Fruit fly (Drosophila melanogaster): ENCODE data around the gene Vti1a.

The Vti1a gene

DNA sequence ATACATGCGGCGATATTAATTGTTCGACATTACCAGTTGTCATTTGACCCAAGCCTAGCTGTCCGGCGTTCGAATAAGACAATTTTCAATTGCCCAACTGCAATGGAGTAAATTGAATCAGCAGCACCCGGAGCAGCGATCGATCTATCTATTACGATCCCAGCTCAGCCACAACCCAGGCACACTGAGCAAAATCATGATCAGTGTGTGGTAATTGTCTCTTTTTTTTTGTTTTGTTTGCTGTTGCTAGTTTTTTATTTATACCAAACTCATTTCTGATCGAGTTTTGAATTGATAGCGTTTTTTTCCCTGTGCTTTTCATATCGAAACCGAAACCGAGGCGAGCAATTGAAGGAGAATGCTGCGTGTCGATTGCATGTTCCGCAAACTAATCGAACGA lies 29.1 kb upstream of the Vti1a start:
- TF ChIP-seq CG8159 (tag; optimal IDR thresholded peaks at IDR 0.05) (no peak), rn (GFP tag; IDR thresholded peaks at IDR 0.05) (no peak), Pif1B (GFP tag; optimal IDR thresholded peaks at IDR 0.05) (no peak), Pif1A (GFP tag; optimal IDR thresholded peaks at IDR 0.05) (no peak), D1 (tag; optimal IDR thresholded peaks at IDR 0.05) (no peak), fd96Ca (GFP tag; IDR thresholded peaks at IDR 0.05) (0 out of 3 replicates have a peak, but pooled peaks have one; percentile 32), CG8301 (tag; optimal IDR thresholded peaks at IDR 0.05) (no peak), Ets98B (GFP tag; IDR thresholded peaks at IDR 0.05) (peak; percentile 44; the same call in 1 of the 2 replicates), CG10348 (GFP tag; IDR thresholded peaks at IDR 0.05) (no peak), CG14655 (GFP tag; optimal IDR thresholded peaks at IDR 0.05) (no peak), CG9948 (tag; optimal IDR thresholded peaks at IDR 0.05) (no peak), CG34367 (tag; optimal IDR thresholded peaks at IDR 0.05) (no peak), CG32121 (GFP tag; IDR thresholded peaks at IDR 0.05) (peak; percentile 31), CG4496 (GFP tag; IDR thresholded peaks at IDR 0.05) (0 out of 3 replicates have a peak, but pooled peaks have one; percentile 20), CG12605 (GFP tag; IDR thresholded peaks at IDR 0.05) (no peak), Snoo (tag; optimal IDR thresholded peaks at IDR 0.05) (no peak), CG15710 (tag; optimal IDR thresholded peaks at IDR 0.05) (no peak)

dm6 chr3L:721026-721425 lies 28.3 kb upstream of the Vti1a start:
- no peak for TF ChIP-seq CG34367 (tag; optimal IDR thresholded peaks at IDR 0.05)
- TF ChIP-seq rn (GFP tag; IDR thresholded peaks at IDR 0.05): peak; percentile 22; the same call in 1 of the 2 replicates
- TF ChIP-seq CG32121 (GFP tag; IDR thresholded peaks at IDR 0.05): peak; percentile 84
- no peak; the same call in none of the 3 replicates for TF ChIP-seq fd96Ca (GFP tag; IDR thresholded peaks at IDR 0.05)
- TF ChIP-seq EcR (GFP tag; optimal IDR thresholded peaks at IDR 0.05): no peak
- TF ChIP-seq Pif1A (GFP tag; optimal IDR thresholded peaks at IDR 0.05): peak; percentile 11
- no peak for TF ChIP-seq CG10348 (GFP tag; IDR thresholded peaks at IDR 0.05)
- TF ChIP-seq CG15710 (tag; optimal IDR thresholded peaks at IDR 0.05): no peak
- TF ChIP-seq Ets98B (GFP tag; IDR thresholded peaks at IDR 0.05): peak; percentile 83
- peak; percentile 81; the same call in 2 of the 3 replicates for TF ChIP-seq CG4496 (GFP tag; IDR thresholded peaks at IDR 0.05)
- TF ChIP-seq D1 (tag; optimal IDR thresholded peaks at IDR 0.05): no peak
- TF ChIP-seq CG13204 (GFP tag; optimal IDR thresholded peaks at IDR 0.05): no peak
- TF ChIP-seq CG8159 (tag; optimal IDR thresholded peaks at IDR 0.05): no peak
- no peak for TF ChIP-seq Snoo (tag; optimal IDR thresholded peaks at IDR 0.05)
- TF ChIP-seq gl (tag; optimal IDR thresholded peaks at IDR 0.05): no peak
- TF ChIP-seq CG9948 (tag; optimal IDR thresholded peaks at IDR 0.05): no peak
- TF ChIP-seq CG14655 (GFP tag; optimal IDR thresholded peaks at IDR 0.05): peak; percentile 80
- no peak for TF ChIP-seq Pif1B (GFP tag; optimal IDR thresholded peaks at IDR 0.05)
- TF ChIP-seq CG12605 (GFP tag; IDR thresholded peaks at IDR 0.05): peak; percentile 48
- peak; percentile 79 for TF ChIP-seq CG8301 (tag; optimal IDR thresholded peaks at IDR 0.05)
- TF ChIP-seq CG17806 (tag; optimal IDR thresholded peaks at IDR 0.05): no peak

DNA sequence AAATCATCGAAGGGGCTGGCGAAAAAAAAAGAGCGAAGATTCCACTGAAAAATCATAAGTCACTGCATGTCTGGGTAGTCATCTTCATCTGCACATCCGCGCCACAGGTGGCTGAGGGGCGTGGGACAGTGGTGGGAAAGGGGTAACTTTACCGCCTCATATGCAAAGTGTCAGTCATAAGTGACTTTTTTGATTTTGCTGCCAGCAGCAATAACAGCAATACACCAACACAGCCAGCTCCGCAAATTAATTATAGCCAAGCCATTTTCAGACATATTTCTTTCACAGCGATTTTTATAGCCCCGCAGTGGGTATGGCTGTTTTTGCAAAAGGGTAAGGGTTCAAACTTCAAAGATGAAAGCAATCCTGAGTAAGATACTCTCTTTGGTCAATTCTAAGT lies 25.7 kb upstream of the Vti1a start:
- no peak for TF ChIP-seq Ets98B (GFP tag; IDR thresholded peaks at IDR 0.05)
- TF ChIP-seq CG4496 (GFP tag; IDR thresholded peaks at IDR 0.05): peak; percentile 11; the same call in 1 of the 3 replicates

dm6 chr3L:716078-716477 lies 23.4 kb upstream of the Vti1a start:
- TF ChIP-seq EcR (GFP tag; optimal IDR thresholded peaks at IDR 0.05) (no peak), CG14655 (GFP tag; optimal IDR thresholded peaks at IDR 0.05) (no peak), CG32121 (GFP tag; IDR thresholded peaks at IDR 0.05) (no peak), CG8159 (tag; optimal IDR thresholded peaks at IDR 0.05) (peak; percentile 35), CG17806 (tag; optimal IDR thresholded peaks at IDR 0.05) (peak; percentile 9), CG13204 (GFP tag; optimal IDR thresholded peaks at IDR 0.05) (no peak)

- TF ChIP-seq Snoo (tag; optimal IDR thresholded peaks at IDR 0.05): peak; percentile 63
- TF ChIP-seq D1 (tag; optimal IDR thresholded peaks at IDR 0.05): peak; percentile 40
- peak; percentile 63 for TF ChIP-seq Pif1B (GFP tag; optimal IDR thresholded peaks at IDR 0.05)
- TF ChIP-seq CG14655 (GFP tag; optimal IDR thresholded peaks at IDR 0.05): peak; percentile 73
- TF ChIP-seq CG32121 (GFP tag; IDR thresholded peaks at IDR 0.05): peak; percentile 71; the same call in 1 of the 2 replicates
- peak; percentile 64 for TF ChIP-seq CG12605 (GFP tag; IDR thresholded peaks at IDR 0.05)
- TF ChIP-seq CG4496 (GFP tag; IDR thresholded peaks at IDR 0.05): peak; percentile 64; the same call in 2 of the 3 replicates
- TF ChIP-seq fd96Ca (GFP tag; IDR thresholded peaks at IDR 0.05): peak; percentile 62; the same call in 1 of the 3 replicates
- TF ChIP-seq EcR (GFP tag; optimal IDR thresholded peaks at IDR 0.05): no peak
- peak; percentile 62 for TF ChIP-seq CG17806 (tag; optimal IDR thresholded peaks at IDR 0.05)
- TF ChIP-seq CG8301 (tag; optimal IDR thresholded peaks at IDR 0.05): peak; percentile 57
- peak; percentile 49 for TF ChIP-seq CG9948 (tag; optimal IDR thresholded peaks at IDR 0.05)
- no peak for TF ChIP-seq CG10348 (GFP tag; IDR thresholded peaks at IDR 0.05)
- peak; percentile 34 for TF ChIP-seq CG15710 (tag; optimal IDR thresholded peaks at IDR 0.05)
- TF ChIP-seq CG34367 (tag; optimal IDR thresholded peaks at IDR 0.05): peak; percentile 55
- no peak; the same call in 1 of the 2 replicates for TF ChIP-seq rn (GFP tag; IDR thresholded peaks at IDR 0.05)
- TF ChIP-seq CG8159 (tag; optimal IDR thresholded peaks at IDR 0.05): peak; percentile 67
- TF ChIP-seq CG13204 (GFP tag; optimal IDR thresholded peaks at IDR 0.05): peak; percentile 29
- no peak for TF ChIP-seq gl (tag; optimal IDR thresholded peaks at IDR 0.05)
- peak; percentile 65 for TF ChIP-seq Pif1A (GFP tag; optimal IDR thresholded peaks at IDR 0.05)
- peak; percentile 47 for TF ChIP-seq Ets98B (GFP tag; IDR thresholded peaks at IDR 0.05)
These were observed 19.3 kb upstream of the Vti1a start, which contains the start of gene CG13896 for dm6 chr3L:711839-712553. Gene CG13896 (minus strand): TSS chr3L:711850.
